Fruit fly (Drosophila melanogaster): Measurements from ENCODE around the gene Srlp.

Srlp gene

dm6 chr3R:12442601-12443533, 9.0 kb downstream of the Srlp start (continued):
- TF ChIP-seq CG3847 (GFP tag; IDR thresholded peaks at IDR 0.05), result peak; percentile 8; the same call in 1 of the 2 replicates
- peak; percentile 14 for TF ChIP-seq cwo (GFP tag; optimal IDR thresholded peaks at IDR 0.05)
- peak; percentile 21 for TF ChIP-seq zfh2 (GFP tag; optimal IDR thresholded peaks at IDR 0.05)
- TF ChIP-seq Atf6 (GFP tag; IDR thresholded peaks at IDR 0.05), result peak; percentile 39
- peak; percentile 66; the same call in 2 of the 3 replicates for TF ChIP-seq CG11695 (GFP tag; IDR thresholded peaks at IDR 0.05)
- peak; percentile 37 for TF ChIP-seq CG7556 (GFP tag; optimal IDR thresholded peaks at IDR 0.05)
- TF ChIP-seq CG32532 (GFP tag; IDR thresholded peaks at IDR 0.05), result peak; percentile 45
- TF ChIP-seq PHDP (tag; optimal IDR thresholded peaks at IDR 0.05), result peak; percentile 55
- peak; percentile 2 for TF ChIP-seq CG17829 (tag; optimal IDR thresholded peaks at IDR 0.05)
- TF ChIP-seq HHEX (GFP tag; optimal IDR thresholded peaks at IDR 0.05), result peak; percentile 5
- TF ChIP-seq CG13894 (tag; optimal IDR thresholded peaks at IDR 0.05), result peak; percentile 34
- no peak for TF ChIP-seq prd (optimal IDR thresholded peaks at IDR 0.05)
- TF ChIP-seq prd (GFP tag; IDR thresholded peaks at IDR 0.05), result peak; percentile 16; the same call in 1 of the 3 replicates
- TF ChIP-seq usp (GFP tag; optimal IDR thresholded peaks at IDR 0.05), result no peak
- TF ChIP-seq dysf (GFP tag; IDR thresholded peaks at IDR 0.05), result peak; percentile 43; the same call in 1 of the 3 replicates
- TF ChIP-seq CG7839 (tag; optimal IDR thresholded peaks at IDR 0.05), result peak; percentile 47
- peak; percentile 9 for TF ChIP-seq cg (GFP tag; optimal IDR thresholded peaks at IDR 0.05)
- TF ChIP-seq Hmx (GFP tag; optimal IDR thresholded peaks at IDR 0.05), result peak; percentile 9
- peak; percentile 23 for TF ChIP-seq NfI (GFP tag; optimal IDR thresholded peaks at IDR 0.05)
- TF ChIP-seq CG9727 (GFP tag; optimal IDR thresholded peaks at IDR 0.05), result peak; percentile 44
- TF ChIP-seq CG2120 (GFP tag; optimal IDR thresholded peaks at IDR 0.05), result peak; percentile 75
- peak; percentile 24 for TF ChIP-seq CG13775 (GFP tag; optimal IDR thresholded peaks at IDR 0.05)
- TF ChIP-seq Taf1 (GFP tag; IDR thresholded peaks at IDR 0.05), result peak; percentile 39; the same call in 1 of the 2 replicates
- TF ChIP-seq ind (GFP tag; optimal IDR thresholded peaks at IDR 0.05), result peak; percentile 39
- TF ChIP-seq Dip3 (GFP tag; optimal IDR thresholded peaks at IDR 0.05), result peak; percentile 25
- no peak for TF ChIP-seq HLHmδ (GFP tag; optimal IDR thresholded peaks at IDR 0.05)
- peak; percentile 24; the same call in 1 of the 3 replicates for TF ChIP-seq Dbx (GFP tag; IDR thresholded peaks at IDR 0.05)
- TF ChIP-seq Hr78 (GFP tag; optimal IDR thresholded peaks at IDR 0.05), result peak in 1 of 2 experiments; percentile 21
- no peak for TF ChIP-seq CG14441 (GFP tag; IDR thresholded peaks at IDR 0.05)
- no peak for TF ChIP-seq CG2199 (GFP tag; IDR thresholded peaks at IDR 0.05)
- TF ChIP-seq row (GFP tag; IDR thresholded peaks at IDR 0.05), result peak; percentile 75
- TF ChIP-seq Side (GFP tag; optimal IDR thresholded peaks at IDR 0.05), result no peak
- peak; percentile 68 for TF ChIP-seq CG2678 (tag; optimal IDR thresholded peaks at IDR 0.05)
- TF ChIP-seq rib (GFP tag; IDR thresholded peaks at IDR 0.05), result 0 out of 2 replicates have a peak, but pooled peaks have one; percentile 42
- peak; percentile 17 for TF ChIP-seq Sox100B (GFP tag; optimal IDR thresholded peaks at IDR 0.05)
- peak; percentile 24 for TF ChIP-seq CG10209 (GFP tag; optimal IDR thresholded peaks at IDR 0.05)
- TF ChIP-seq CG12391 (tag; optimal IDR thresholded peaks at IDR 0.05), result peak; percentile 16
- no peak for TF ChIP-seq CG11085 (GFP tag; IDR thresholded peaks at IDR 0.05)
- TF ChIP-seq CG10321 (GFP tag; IDR thresholded peaks at IDR 0.05), result peak; percentile 76
- no peak for TF ChIP-seq CG7271 (tag; optimal IDR thresholded peaks at IDR 0.05)
- no peak for TF ChIP-seq HLH54F (GFP tag; optimal IDR thresholded peaks at IDR 0.05)
- TF ChIP-seq CG6813 (GFP tag; optimal IDR thresholded peaks at IDR 0.05), result peak; percentile 6
- TF ChIP-seq trem (tag; optimal IDR thresholded peaks at IDR 0.05), result no peak
- peak; percentile 3 for TF ChIP-seq org-1 (GFP tag; optimal IDR thresholded peaks at IDR 0.05)
- TF ChIP-seq CG9817 (tag; optimal IDR thresholded peaks at IDR 0.05), result peak; percentile 49
- TF ChIP-seq sug (tag; optimal IDR thresholded peaks at IDR 0.05), result peak; percentile 6
- TF ChIP-seq Trl (optimal IDR thresholded peaks at IDR 0.05), result peak; percentile 15 to 76
- no peak for TF ChIP-seq Trl (GFP tag; optimal IDR thresholded peaks at IDR 0.05)
